Worm (Caenorhabditis elegans): ENCODE measurements around the gene atrn-1.

ce11 chrX:14745218-14745617 is 33.8 kb downstream of the atrn-1 start:
- TF ChIP-seq ZK546.5 (tag; optimal IDR thresholded peaks at IDR 0.05) (no peak), mdl-1 (tag; optimal IDR thresholded peaks at IDR 0.05) (no peak), blmp-1 (tag; optimal IDR thresholded peaks at IDR 0.05; ENCODE audit: insufficient read depth) (no peak), snpc-4 (tag; optimal IDR thresholded peaks at IDR 0.05) (no peak), ama-1 (optimal IDR thresholded peaks at IDR 0.05) (no peak), egl-27 (tag; optimal IDR thresholded peaks at IDR 0.05) (no peak), nhr-10 (tag; optimal IDR thresholded peaks at IDR 0.05) (no peak)

Data from whole organism, L2 larva.